Worm (Caenorhabditis elegans) whole organism, L2 larva: ENCODE results near the gene ocr-3.

Experiments
- C34F6.9 ChIP-seq: fragments of 150-350 bp; optimal IDR thresholded peaks from 2 replicates; lab custom pipeline; 2014; ENCODE audit warnings: missing biosample characterization, missing genetic modification characterization
- F13H6.1 ChIP-seq: sonication (generic microtip); optimal IDR thresholded peaks from 2 replicates; lab custom pipeline; 2016; ENCODE audit warnings: missing genetic modification characterization, missing compliant biosample characterization
- R02D3.7 ChIP-seq: fragments of 150-350 bp; optimal IDR thresholded peaks from 2 replicates; lab custom pipeline; 2014; ENCODE audit warnings: missing biosample characterization, missing genetic modification characterization
- Y55F3AM.14 ChIP-seq: fragments of 200-800 bp; sonication (Bioruptor generic); optimal IDR thresholded peaks from 2 replicates; lab custom pipeline; 2018; ENCODE audit warnings: mild to moderate bottlenecking, missing genetic modification characterization, missing compliant biosample characterization
- alr-1 ChIP-seq: fragments of 150-350 bp; optimal IDR thresholded peaks from 2 replicates; lab custom pipeline; 2014; ENCODE audit warnings: missing biosample characterization, missing genetic modification characterization
- ama-1 ChIP-seq: fragments of 150-350 bp; optimal IDR thresholded peaks from 2 replicates; lab custom pipeline; 2018; ENCODE audit warnings: inconsistent platforms
- blmp-1 ChIP-seq: sonication (generic microtip); optimal IDR thresholded peaks from 2 replicates; lab custom pipeline; 2017; ENCODE audit warnings: missing genetic modification characterization, mild to moderate bottlenecking, missing compliant biosample characterization, antibody characterized with exemption, moderate library complexity; ENCODE audit not compliant: insufficient read depth
- ceh-16 ChIP-seq: fragments of 150-350 bp; optimal IDR thresholded peaks from 2 replicates; lab custom pipeline; 2014; ENCODE audit warnings: missing biosample characterization, missing genetic modification characterization
- ceh-82 ChIP-seq: fragments of 150-350 bp; optimal IDR thresholded peaks from 2 replicates; lab custom pipeline; 2014; ENCODE audit warnings: missing biosample characterization, missing genetic modification characterization
- crh-2 ChIP-seq: sonication (generic microtip); optimal IDR thresholded peaks from 2 replicates; lab custom pipeline; 2017; ENCODE audit warnings: missing biosample characterization, missing genetic modification characterization
- dmd-4 ChIP-seq: sonication (generic microtip); optimal IDR thresholded peaks from 2 replicates; lab custom pipeline; 2017; ENCODE audit warnings: missing biosample characterization, missing genetic modification characterization
- egl-27 ChIP-seq: sonication (generic microtip); optimal IDR thresholded peaks from 3 replicates; lab custom pipeline; 2017; ENCODE audit warnings: missing biosample characterization, missing genetic modification reagents, missing genetic modification characterization
- elt-3 ChIP-seq: sonication (generic microtip); optimal IDR thresholded peaks from 2 replicates; lab custom pipeline; 2017; ENCODE audit warnings: missing biosample characterization, missing genetic modification characterization
- fos-1 ChIP-seq: fragments of 150-350 bp; optimal IDR thresholded peaks from 2 replicates; lab custom pipeline; 2014; ENCODE audit warnings: missing biosample characterization, missing genetic modification characterization
- gmeb-1 ChIP-seq: fragments of 150-350 bp; optimal IDR thresholded peaks from 2 replicates; lab custom pipeline; 2014; ENCODE audit warnings: missing biosample characterization, missing genetic modification characterization
- lin-11 ChIP-seq: fragments of 150-350 bp; sonication (generic microtip); optimal IDR thresholded peaks from 2 replicates; lab custom pipeline; 2014; ENCODE audit warnings: missing biosample characterization, missing genetic modification characterization, inconsistent platforms, mixed read lengths
- lin-13 ChIP-seq: fragments of 150-350 bp; optimal IDR thresholded peaks from 2 replicates; lab custom pipeline; 2014; ENCODE audit warnings: missing biosample characterization, missing genetic modification reagents, missing genetic modification characterization
- lin-39 ChIP-seq: fragments of 150-350 bp; optimal IDR thresholded peaks from 2 replicates; lab custom pipeline; 2014; ENCODE audit warnings: missing biosample characterization, missing genetic modification reagents, missing genetic modification characterization
- lsy-2 ChIP-seq, 2 experiments: fragments of 150-350 bp in 1 of 2; sonication (generic microtip) in 1 of 2; optimal IDR thresholded peaks; 2 replicates each; lab custom pipeline; 2014 to 2017; ENCODE audit warnings: missing biosample characterization in 2 of 2, missing genetic modification characterization in 2 of 2
- mab-5 ChIP-seq: fragments of 150-350 bp; optimal IDR thresholded peaks from 2 replicates; lab custom pipeline; 2014; ENCODE audit warnings: missing biosample characterization, missing genetic modification characterization
- mbf-1 ChIP-seq: sonication (generic microtip); optimal IDR thresholded peaks from 2 replicates; lab custom pipeline; 2017; ENCODE audit warnings: missing biosample characterization, missing genetic modification characterization
- mdl-1 ChIP-seq, 2 experiments: fragments of 150-350 bp in 1 of 2; sonication (generic microtip) in 1 of 2; optimal IDR thresholded peaks; 2 replicates each; lab custom pipeline; 2017; ENCODE audit warnings: missing biosample characterization in 2 of 2, missing genetic modification characterization in 2 of 2
- nhr-11 ChIP-seq: fragments of 150-350 bp; optimal IDR thresholded peaks from 2 replicates; lab custom pipeline; 2014; ENCODE audit warnings: missing biosample characterization, missing genetic modification characterization
- nhr-12 ChIP-seq: fragments of 150-350 bp; optimal IDR thresholded peaks from 2 replicates; lab custom pipeline; 2014; ENCODE audit warnings: missing biosample characterization, missing genetic modification characterization
- nhr-129 ChIP-seq: fragments of 150-350 bp; optimal IDR thresholded peaks from 2 replicates; lab custom pipeline; 2014; ENCODE audit warnings: missing biosample characterization, missing genetic modification characterization
- nhr-21 ChIP-seq: fragments of 150-350 bp; optimal IDR thresholded peaks from 2 replicates; lab custom pipeline; 2014; ENCODE audit warnings: missing biosample characterization, missing genetic modification characterization
- nhr-23 ChIP-seq: fragments of 150-350 bp; optimal IDR thresholded peaks from 2 replicates; lab custom pipeline; 2014; ENCODE audit warnings: missing biosample characterization, missing genetic modification reagents, missing genetic modification characterization
- nhr-237 ChIP-seq: fragments of 150-350 bp; optimal IDR thresholded peaks from 2 replicates; lab custom pipeline; 2014; ENCODE audit warnings: missing biosample characterization, missing genetic modification characterization
- nhr-25 ChIP-seq: fragments of 150-350 bp; sonication (generic microtip); optimal IDR thresholded peaks from 3 replicates; lab custom pipeline; 2014; ENCODE audit warnings: missing biosample characterization, missing genetic modification characterization
- peb-1 ChIP-seq: fragments of 150-350 bp; optimal IDR thresholded peaks from 2 replicates; lab custom pipeline; 2014; ENCODE audit warnings: missing biosample characterization, missing genetic modification characterization
- sem-4 ChIP-seq: fragments of 150-350 bp; optimal IDR thresholded peaks from 2 replicates; lab custom pipeline; 2014; ENCODE audit warnings: missing biosample characterization, missing genetic modification reagents, missing genetic modification characterization
- skn-1 ChIP-seq: sonication (generic microtip); optimal IDR thresholded peaks from 2 replicates; lab custom pipeline; 2017; ENCODE audit warnings: missing biosample characterization, missing genetic modification characterization
- sma-9 ChIP-seq, 2 experiments: fragments of 150-350 bp in 1 of 2; sonication (generic microtip) in 1 of 2; optimal IDR thresholded peaks; 2 replicates each; lab custom pipeline; 2014 to 2016; ENCODE audit warnings: missing genetic modification characterization in 2 of 2, mild to moderate bottlenecking in 1 of 2, missing biosample characterization in 1 of 2, missing compliant biosample characterization in 1 of 2, missing genetic modification reagents in 1 of 2, moderate library complexity in 1 of 2
- snpc-4 ChIP-seq: fragments of 150-350 bp; optimal IDR thresholded peaks from 2 replicates; lab custom pipeline; 2014; ENCODE audit warnings: missing biosample characterization, missing genetic modification characterization
- unc-55 ChIP-seq: fragments of 150-350 bp; sonication (generic microtip); optimal IDR thresholded peaks from 3 replicates; lab custom pipeline; 2014; ENCODE audit warnings: missing biosample characterization, missing genetic modification reagents, missing genetic modification characterization
- zag-1 ChIP-seq: fragments of 150-350 bp; optimal IDR thresholded peaks from 2 replicates; lab custom pipeline; 2014; ENCODE audit warnings: missing biosample characterization, missing genetic modification characterization
- ztf-1 ChIP-seq: fragments of 200-800 bp; sonication (Bioruptor generic); conservative IDR thresholded peaks from 2 replicates; pipeline ENCODE4 v1.3.6; 2022; ENCODE audit warnings: missing genetic modification characterization, missing compliant biosample characterization
- ztf-11 ChIP-seq: sonication (generic microtip); optimal IDR thresholded peaks from 2 replicates; lab custom pipeline; 2017; ENCODE audit warnings: missing biosample characterization, missing genetic modification characterization
- ztf-4 ChIP-seq: fragments of 150-350 bp; optimal IDR thresholded peaks from 2 replicates; lab custom pipeline; 2014; ENCODE audit warnings: missing biosample characterization, missing genetic modification characterization

The ocr-3 gene

ce11 chrX:15188510-15188909, 20.0 kb downstream of the ocr-3 start:
- TF ChIP-seq ceh-16 (no peak), skn-1 (tag; lab: Kevin White, UChicago) (peak; percentile 42)

ce11 chrX:15188986-15189675, 20.6 kb downstream of the ocr-3 start:
- TF ChIP-seq egl-27 (peak; percentile 77), zag-1 (tag; lab: Kevin White, UChicago) (peak; percentile 79), mdl-1 (tag; optimal IDR thresholded peaks at IDR 0.05; lab: Kevin White, UChicago) (peak; percentile 43 to 58), alr-1 (tag; lab: Kevin White, UChicago) (no peak), lin-13 (GFP tag; lab: Kevin White, UChicago) (peak; percentile 63), sem-4 (tag; lab: Kevin White, UChicago) (peak; percentile 84), mbf-1 (tag; lab: Kevin White, UChicago) (no peak), lin-11 (tag; lab: Kevin White, UChicago) (peak; percentile 31), ama-1 (lab: Kevin White, UChicago) (no peak), lsy-2 (tag; optimal IDR thresholded peaks at IDR 0.05; lab: Kevin White, UChicago) (peak in 1 of 2 experiments; percentile 72), crh-2 (tag; lab: Kevin White, UChicago) (peak; percentile 71), nhr-25 (no peak), ztf-4 (tag; lab: Kevin White, UChicago) (peak; percentile 85), fos-1 (tag; lab: Kevin White, UChicago) (peak; percentile 5), nhr-23 (no peak), C34F6.9 (tag; lab: Kevin White, UChicago) (peak; percentile 75), unc-55 (GFP tag; lab: Kevin White, UChicago) (peak; percentile 82), ceh-82 (tag; lab: Kevin White, UChicago) (peak; percentile 23), blmp-1 (tag; lab: Kevin White, UChicago) (no peak), mab-5 (tag; lab: Kevin White, UChicago) (peak; percentile 79), lin-39 (tag; lab: Kevin White, UChicago) (no peak), nhr-21 (peak; percentile 9), sma-9 (GFP tag; optimal IDR thresholded peaks at IDR 0.05; lab: Kevin White, UChicago) (peak; percentile 87), sma-9 (tag; optimal IDR thresholded peaks at IDR 0.05; lab: Kevin White, UChicago) (no peak), F13H6.1 (tag; lab: Kevin White, UChicago) (peak; percentile 95), nhr-129 (tag; lab: Kevin White, UChicago) (peak; percentile 86), nhr-11 (tag; lab: Kevin White, UChicago) (no peak), snpc-4 (tag; lab: Kevin White, UChicago) (peak; percentile 16)

- TF ChIP-seq lin-11 (tag; lab: Kevin White, UChicago) = no peak
- no peak for TF ChIP-seq ztf-11 (tag; lab: Kevin White, UChicago)
- TF ChIP-seq gmeb-1 = no peak
- no peak for TF ChIP-seq elt-3 (tag; lab: Kevin White, UChicago)
- no peak for TF ChIP-seq peb-1
- TF ChIP-seq R02D3.7 (tag; lab: Kevin White, UChicago) = no peak
- TF ChIP-seq nhr-23 = no peak
- TF ChIP-seq nhr-237 (tag; lab: Kevin White, UChicago) = no peak
- no peak for TF ChIP-seq zag-1 (tag; lab: Kevin White, UChicago)
- TF ChIP-seq nhr-11 (tag; lab: Kevin White, UChicago) = no peak
- no peak for TF ChIP-seq nhr-129 (tag; lab: Kevin White, UChicago)
- TF ChIP-seq ztf-4 (tag; lab: Kevin White, UChicago) = no peak
- TF ChIP-seq Y55F3AM.14 (GFP tag; lab: Kevin White, UChicago) = no peak
- no peak for TF ChIP-seq mab-5 (tag; lab: Kevin White, UChicago)
- no peak for TF ChIP-seq F13H6.1 (tag; lab: Kevin White, UChicago)
- no peak for TF ChIP-seq dmd-4 (tag; lab: Kevin White, UChicago)
- TF ChIP-seq nhr-12 (tag; lab: Kevin White, UChicago) = no peak
- no peak for TF ChIP-seq ztf-1 (GFP tag; lab: Robert Waterston, UW)
- no peak for TF ChIP-seq sma-9 (GFP tag; optimal IDR thresholded peaks at IDR 0.05; lab: Kevin White, UChicago)
- TF ChIP-seq sma-9 (tag; optimal IDR thresholded peaks at IDR 0.05; lab: Kevin White, UChicago) = no peak
- TF ChIP-seq nhr-21 = no peak
Observed at ce11 chrX:15189823-15190222, 21.3 kb downstream of the ocr-3 start, which contains the start of gene T10B10.4. T10B10.4 (plus strand) TSS chrX:15190123.
